Worm (Caenorhabditis elegans): ENCODE data around the gene mrps-9.

DNA sequence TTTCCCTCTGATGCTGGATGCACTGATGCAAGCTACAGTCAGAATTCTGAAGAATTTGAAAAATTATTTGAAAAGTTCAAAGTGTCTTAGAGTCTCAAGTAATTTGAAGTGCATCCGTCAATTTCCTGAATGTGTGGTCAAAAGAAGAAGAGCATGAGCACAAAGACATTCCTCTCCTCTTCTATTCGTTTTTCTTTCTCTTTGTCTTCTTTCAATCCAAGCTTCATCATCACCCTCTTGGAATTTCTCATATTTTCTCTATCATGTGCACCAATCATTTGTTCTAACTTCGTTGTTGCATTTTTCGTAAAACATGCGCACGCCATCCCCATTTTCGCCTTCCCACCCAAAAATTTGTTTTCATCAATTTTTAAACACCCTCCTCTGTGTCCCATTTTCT lies 20.1 kb downstream of the mrps-9 start:
- no peak for TF ChIP-seq sox-2 (GFP tag; IDR thresholded peaks at IDR 0.05)
- no peak for TF ChIP-seq ceh-24 (tag; optimal IDR thresholded peaks at IDR 0.05)
- no peak for TF ChIP-seq ceh-48 (tag; optimal IDR thresholded peaks at IDR 0.05)
- TF ChIP-seq ceh-2 (tag; optimal IDR thresholded peaks at IDR 0.05) = no peak
